Worm (Caenorhabditis elegans) whole organism, young adult: ENCODE data around the gene col-90.

Source experiments
- F22D6.2 ChIP-seq: sonication (generic microtip); optimal IDR thresholded peaks from 2 replicates; lab custom pipeline; 2016; ENCODE audit warnings: mild to moderate bottlenecking, missing genetic modification characterization, missing compliant biosample characterization
- F52B5.7 ChIP-seq: sonication (generic microtip); optimal IDR thresholded peaks from 2 replicates; lab custom pipeline; 2016; ENCODE audit warnings: mild to moderate bottlenecking, missing genetic modification characterization, missing compliant biosample characterization
- Y67H2A.10 ChIP-seq: fragments of 200-800 bp; sonication (Bioruptor generic); conservative IDR thresholded peaks from 2 replicates; pipeline ENCODE4 v1.3.6; 2022; ENCODE audit warnings: missing genetic modification reagents, missing genetic modification characterization, missing compliant biosample characterization
- aptf-3 ChIP-seq: fragments of 200-800 bp; sonication (Bioruptor generic); IDR thresholded peaks from 2 replicates; pipeline ENCODE4 v1.3.6; 2022; ENCODE audit warnings: missing genetic modification characterization, missing compliant biosample characterization
- ceh-58 ChIP-seq: fragments of 200-800 bp; sonication (Bioruptor generic); IDR thresholded peaks from 2 replicates; pipeline ENCODE4 v1.3.6; 2022; ENCODE audit warnings: missing genetic modification characterization, missing compliant biosample characterization
- ekl-4 ChIP-seq: fragments of 200-800 bp; sonication (Bioruptor generic); IDR thresholded peaks from 2 replicates; pipeline ENCODE4 v1.3.6; 2022; ENCODE audit warnings: missing genetic modification reagents, missing genetic modification characterization, missing compliant biosample characterization
- nfya-1 ChIP-seq: sonication (generic microtip); optimal IDR thresholded peaks from 2 replicates; lab custom pipeline; 2017; ENCODE audit warnings: antibody characterized with exemption, missing compliant biosample characterization, missing genetic modification characterization, borderline replicate concordance; ENCODE audit not compliant: insufficient read depth
- unc-62 ChIP-seq: fragments of 150-350 bp; optimal IDR thresholded peaks from 2 replicates; lab custom pipeline; 2014; ENCODE audit warnings: missing biosample characterization, missing genetic modification reagents, missing genetic modification characterization

ce11 chrIII:7978723-7979122 lies 30.1 kb downstream of the col-90 start:
- no peak for TF ChIP-seq aptf-3 (GFP tag; lab: Robert Waterston, UW)
- TF ChIP-seq F52B5.7 (tag; lab: Kevin White, UChicago), result no peak
- no peak for TF ChIP-seq ekl-4 (GFP tag; lab: Robert Waterston, UW)
- no peak for TF ChIP-seq unc-62 (GFP tag; lab: Kevin White, UChicago)
- no peak for TF ChIP-seq nfya-1
- TF ChIP-seq Y67H2A.10 (GFP tag; lab: Robert Waterston, UW), result no peak
- TF ChIP-seq ceh-58 (GFP tag; lab: Robert Waterston, UW), result no peak
- no peak for TF ChIP-seq F22D6.2 (tag; lab: Kevin White, UChicago)
